Worm (Caenorhabditis elegans): ENCODE data around the gene hsp-75.

ce11 chrIII:7232782-7233181 lies 6.3 kb upstream of the hsp-75 start, which contains the start of gene adr-2:
- TF ChIP-seq ama-1 (optimal IDR thresholded peaks at IDR 0.05) (no peak), fos-1 (tag; optimal IDR thresholded peaks at IDR 0.05) (no peak), blmp-1 (tag; optimal IDR thresholded peaks at IDR 0.05; ENCODE audit: insufficient read depth) (no peak), snpc-4 (tag; optimal IDR thresholded peaks at IDR 0.05) (no peak), unc-39 (tag; optimal IDR thresholded peaks at IDR 0.05) (no peak), egl-27 (tag; optimal IDR thresholded peaks at IDR 0.05) (no peak), mab-5 (tag; optimal IDR thresholded peaks at IDR 0.05) (no peak), ztf-11 (tag; optimal IDR thresholded peaks at IDR 0.05) (no peak), mdl-1 (tag; optimal IDR thresholded peaks at IDR 0.05) (no peak), dmd-4 (tag; optimal IDR thresholded peaks at IDR 0.05) (no peak)
